Fruit fly (Drosophila melanogaster): Measurements from ENCODE around the gene CG8578.
A peak's percentile ranks its signal among the peaks of the same experiment; 100 is the strongest.

Gene CG8578

dm6 chrX:15803764-15804563 is 40.3 kb upstream of the CG8578 start, which contains the start of the genes PGRP-LE and sd (continued):
- TF ChIP-seq Awh (GFP tag; IDR thresholded peaks at IDR 0.05) (no peak), PHDP (tag; optimal IDR thresholded peaks at IDR 0.05) (no peak), Xrp1 (GFP tag; IDR thresholded peaks at IDR 0.05) (no peak), Mes4 (GFP tag; optimal IDR thresholded peaks at IDR 0.05) (no peak), emc (GFP tag; optimal IDR thresholded peaks at IDR 0.05) (no peak), CG4854 (GFP tag; optimal IDR thresholded peaks at IDR 0.05) (no peak), Ets97D (GFP tag; optimal IDR thresholded peaks at IDR 0.05) (peak; percentile 2), sc (optimal IDR thresholded peaks at IDR 0.05) (no peak), sc (GFP tag; optimal IDR thresholded peaks at IDR 0.05) (no peak), Blimp-1 (GFP tag; optimal IDR thresholded peaks at IDR 0.05) (peak; percentile 30), MESR4 (GFP tag; optimal IDR thresholded peaks at IDR 0.05) (no peak), ara (GFP tag; IDR thresholded peaks at IDR 0.05) (no peak), danr (GFP tag; IDR thresholded peaks at IDR 0.05) (no peak), seq (GFP tag; IDR thresholded peaks at IDR 0.05) (no peak), Ssrp (tag; optimal IDR thresholded peaks at IDR 0.05) (no peak), CG2116 (GFP tag; optimal IDR thresholded peaks at IDR 0.05) (no peak), aop (GFP tag; IDR thresholded peaks at IDR 0.05) (no peak), Optix (GFP tag; IDR thresholded peaks at IDR 0.05) (no peak), peb (GFP tag; IDR thresholded peaks at IDR 0.05) (no peak), HHEX (GFP tag; optimal IDR thresholded peaks at IDR 0.05) (no peak), dan (GFP tag; IDR thresholded peaks at IDR 0.05) (no peak), crp (GFP tag; optimal IDR thresholded peaks at IDR 0.05) (peak in 1 of 2 experiments; percentile 82), cg (GFP tag; optimal IDR thresholded peaks at IDR 0.05) (peak; percentile 54), dimm (GFP tag; IDR thresholded peaks at IDR 0.05) (no peak), Dp (GFP tag; optimal IDR thresholded peaks at IDR 0.05) (peak; percentile 76), CG2120 (GFP tag; optimal IDR thresholded peaks at IDR 0.05) (peak; percentile 16), tap (tag; optimal IDR thresholded peaks at IDR 0.05) (no peak), Taf1 (GFP tag; IDR thresholded peaks at IDR 0.05) (no peak), inv (GFP tag; IDR thresholded peaks at IDR 0.05; ENCODE audit: partially characterized antibody) (no peak), NC2α (GFP tag; optimal IDR thresholded peaks at IDR 0.05) (no peak), zen2 (GFP tag; IDR thresholded peaks at IDR 0.05; ENCODE audit: partially characterized antibody) (no peak), BEAF-32 (GFP tag; optimal IDR thresholded peaks at IDR 0.05) (peak; percentile 34), lov (optimal IDR thresholded peaks at IDR 0.05) (no peak), lov (GFP tag; IDR thresholded peaks at IDR 0.05) (no peak), ERR (GFP tag; optimal IDR thresholded peaks at IDR 0.05) (no peak), corto (GFP tag; optimal IDR thresholded peaks at IDR 0.05) (no peak), lola (GFP tag; optimal IDR thresholded peaks at IDR 0.05) (peak in 1 of 3 experiments; percentile 16), CG32532 (GFP tag; IDR thresholded peaks at IDR 0.05) (no peak), yki (optimal IDR thresholded peaks at IDR 0.05) (peak; percentile 60), CG10431 (GFP tag; optimal IDR thresholded peaks at IDR 0.05) (no peak), odd (GFP tag; optimal IDR thresholded peaks at IDR 0.05) (no peak), CG31441 (GFP tag; IDR thresholded peaks at IDR 0.05) (no peak), CG4404 (GFP tag; IDR thresholded peaks at IDR 0.05) (no peak), CG14965 (GFP tag; optimal IDR thresholded peaks at IDR 0.05; ENCODE audit: borderline replicate concordance) (no peak), CG12104 (GFP tag; optimal IDR thresholded peaks at IDR 0.05) (no peak), insv (GFP tag; optimal IDR thresholded peaks at IDR 0.05) (peak; percentile 48 to 92), CG9437 (GFP tag; optimal IDR thresholded peaks at IDR 0.05) (no peak), Adf1 (GFP tag; IDR thresholded peaks at IDR 0.05) (no peak; the same call in 1 of the 2 replicates), grn (GFP tag; optimal IDR thresholded peaks at IDR 0.05) (no peak), CG17361 (GFP tag; IDR thresholded peaks at IDR 0.05) (no peak), disco-r (GFP tag; optimal IDR thresholded peaks at IDR 0.05) (no peak)

Measured in whole organism, embryonic.